Worm (Caenorhabditis elegans) whole organism, L1 larva: Measurements from ENCODE around the gene M01F1.9.
A peak's percentile ranks its signal among the peaks of the same experiment; 100 is the strongest.

Experiments used
- C16A3.4 ChIP-seq: fragments of 150-350 bp; optimal IDR thresholded peaks from 2 replicates; lab custom pipeline; 2014; ENCODE audit warnings: missing biosample characterization, missing genetic modification characterization
- F16B12.6 ChIP-seq: fragments of 150-350 bp; optimal IDR thresholded peaks from 2 replicates; lab custom pipeline; 2014; ENCODE audit warnings: missing biosample characterization, missing genetic modification characterization
- aly-2 ChIP-seq: fragments of 150-350 bp; optimal IDR thresholded peaks from 2 replicates; lab custom pipeline; 2014; ENCODE audit warnings: missing biosample characterization, missing genetic modification characterization
- ama-1 ChIP-seq: fragments of 150-350 bp; optimal IDR thresholded peaks from 2 replicates; lab custom pipeline; 2014
- blmp-1 ChIP-seq: fragments of 150-350 bp; optimal IDR thresholded peaks from 2 replicates; lab custom pipeline; 2014; ENCODE audit warnings: missing biosample characterization, missing genetic modification characterization
- ceh-63 ChIP-seq: fragments of 200-800 bp; sonication (Bioruptor generic); optimal IDR thresholded peaks from 2 replicates; lab custom pipeline; 2018; ENCODE audit warnings: mild to moderate bottlenecking, missing genetic modification characterization, missing compliant biosample characterization
- ceh-82 ChIP-seq, 3 experiments: fragments of 150-350 bp in 1 of 3; sonication (generic microtip) in 2 of 3; optimal IDR thresholded peaks; 2 replicates each; lab custom pipeline; 2014 to 2017; ENCODE audit warnings: missing biosample characterization in 3 of 3, missing genetic modification characterization in 3 of 3
- ceh-88 ChIP-seq: fragments of 200-800 bp; sonication (Bioruptor generic); IDR thresholded peaks from 2 replicates; pipeline ENCODE4 v1.3.6; 2022; ENCODE audit warnings: missing genetic modification characterization, missing compliant biosample characterization
- dpl-1 ChIP-seq, 3 experiments: fragments of 150-350 bp in 2 of 3; sonication (generic microtip) in 1 of 3; optimal IDR thresholded peaks; 2 replicates each; lab custom pipeline; 2014 to 2017; ENCODE audit warnings: missing biosample characterization in 3 of 3, missing genetic modification characterization in 3 of 3, missing genetic modification reagents in 3 of 3
- efl-1 ChIP-seq, 4 experiments: fragments of 150-350 bp; optimal IDR thresholded peaks in 3 of 4; peaks in 1 of 4; 1 replicate in 1 of 4; 2 replicates in 3 of 4; lab custom pipeline; 2014; ENCODE audit warnings: missing biosample characterization in 2 of 4, missing genetic modification characterization in 2 of 4, missing genetic modification reagents in 2 of 4
- efl-3 ChIP-seq: fragments of 200-800 bp; sonication (Bioruptor generic); optimal IDR thresholded peaks from 2 replicates; lab custom pipeline; 2018; ENCODE audit warnings: mild to moderate bottlenecking, missing genetic modification characterization, missing compliant biosample characterization
- egl-13 ChIP-seq: sonication (generic microtip); optimal IDR thresholded peaks from 2 replicates; lab custom pipeline; 2016; ENCODE audit warnings: missing genotype, missing genetic modification reagents, missing genetic modification characterization, missing compliant biosample characterization
- elt-2 ChIP-seq: sonication (generic microtip); optimal IDR thresholded peaks from 2 replicates; lab custom pipeline; 2016; ENCODE audit warnings: missing genetic modification characterization, mild to moderate bottlenecking, inconsistent platforms, missing compliant biosample characterization, missing genetic modification reagents
- elt-3 ChIP-seq, 6 experiments: fragments of 150-350 bp in 1 of 6; sonication (generic microtip); optimal IDR thresholded peaks; 2 replicates each; lab custom pipeline; 2017 to 2018; ENCODE audit warnings: missing biosample characterization in 6 of 6, missing genetic modification characterization in 6 of 6, inconsistent platforms in 1 of 6
- ets-5 ChIP-seq: fragments of 200-800 bp; sonication (Bioruptor generic); IDR thresholded peaks from 2 replicates; pipeline ENCODE4 v1.3.6; 2022; ENCODE audit warnings: missing genetic modification characterization, missing compliant biosample characterization
- fkh-10 ChIP-seq: sonication (generic microtip); optimal IDR thresholded peaks from 2 replicates; lab custom pipeline; 2017; ENCODE audit warnings: missing biosample characterization, missing genetic modification reagents, missing genetic modification characterization
- fkh-4 ChIP-seq: sonication (generic microtip); optimal IDR thresholded peaks from 2 replicates; lab custom pipeline; 2016; ENCODE audit warnings: missing compliant biosample characterization, missing genetic modification characterization, borderline replicate concordance
- fkh-8 ChIP-seq: sonication (generic microtip); optimal IDR thresholded peaks from 2 replicates; lab custom pipeline; 2016; ENCODE audit warnings: mild to moderate bottlenecking, missing genetic modification characterization, missing compliant biosample characterization
- hlh-4 ChIP-seq: sonication (generic microtip); optimal IDR thresholded peaks from 2 replicates; lab custom pipeline; 2016; ENCODE audit warnings: mild to moderate bottlenecking, missing genetic modification characterization, missing compliant biosample characterization
- lin-13 ChIP-seq: fragments of 150-350 bp; optimal IDR thresholded peaks from 2 replicates; lab custom pipeline; 2014; ENCODE audit warnings: missing biosample characterization, missing genetic modification reagents, missing genetic modification characterization
- lin-35 ChIP-seq, 2 experiments: fragments of 150-350 bp; optimal IDR thresholded peaks; 2 replicates each; lab custom pipeline; 2014; ENCODE audit warnings: missing biosample characterization in 2 of 2, missing genetic modification characterization in 2 of 2, missing genetic modification reagents in 2 of 2
- mep-1 ChIP-seq: fragments of 150-350 bp; optimal IDR thresholded peaks from 2 replicates; lab custom pipeline; 2014; ENCODE audit warnings: missing biosample characterization, missing genetic modification characterization
- nhr-12 ChIP-seq: sonication (generic microtip); optimal IDR thresholded peaks from 2 replicates; lab custom pipeline; 2017; ENCODE audit warnings: missing biosample characterization, missing genetic modification characterization
- nhr-19 ChIP-seq: fragments of 200-800 bp; sonication (Bioruptor generic); conservative IDR thresholded peaks from 2 replicates; pipeline ENCODE4 v1.3.6; 2022; ENCODE audit warnings: missing genetic modification characterization, missing compliant biosample characterization
- nhr-20 ChIP-seq: sonication (generic microtip); optimal IDR thresholded peaks from 2 replicates; lab custom pipeline; 2016; ENCODE audit warnings: mild to moderate bottlenecking, missing genetic modification characterization, missing compliant biosample characterization
- nhr-237 ChIP-seq: fragments of 150-350 bp; optimal IDR thresholded peaks from 2 replicates; lab custom pipeline; 2014; ENCODE audit warnings: missing biosample characterization, missing genetic modification characterization
- nhr-71 ChIP-seq: sonication (generic microtip); optimal IDR thresholded peaks from 2 replicates; lab custom pipeline; 2016; ENCODE audit warnings: mild to moderate bottlenecking, missing genetic modification characterization, moderate library complexity, missing compliant biosample characterization
- nhr-76 ChIP-seq: sonication (generic microtip); optimal IDR thresholded peaks from 2 replicates; lab custom pipeline; 2017; ENCODE audit warnings: missing biosample characterization, missing genetic modification characterization
- nhr-77 ChIP-seq: fragments of 150-350 bp; optimal IDR thresholded peaks from 2 replicates; lab custom pipeline; 2014; ENCODE audit warnings: missing biosample characterization, missing genetic modification characterization
- nhr-84 ChIP-seq: sonication (generic microtip); optimal IDR thresholded peaks from 2 replicates; lab custom pipeline; 2017; ENCODE audit warnings: missing biosample characterization, missing genetic modification characterization
- nhr-90 ChIP-seq: sonication (generic microtip); optimal IDR thresholded peaks from 2 replicates; lab custom pipeline; 2016; ENCODE audit warnings: mild to moderate bottlenecking, missing genetic modification characterization, missing compliant biosample characterization; ENCODE audit not compliant: poor library complexity
- pag-3 ChIP-seq: sonication (generic microtip); optimal IDR thresholded peaks from 2 replicates; lab custom pipeline; 2017; ENCODE audit warnings: missing genetic modification characterization, mild to moderate bottlenecking, missing compliant biosample characterization, antibody characterized with exemption, borderline replicate concordance; ENCODE audit not compliant: insufficient read depth
- rnt-1 ChIP-seq: sonication (generic microtip); optimal IDR thresholded peaks from 2 replicates; lab custom pipeline; 2016; ENCODE audit warnings: mild to moderate bottlenecking, missing genetic modification characterization, moderate library complexity, missing compliant biosample characterization
- skn-1 ChIP-seq: fragments of 150-350 bp; optimal IDR thresholded peaks from 2 replicates; lab custom pipeline; 2014; ENCODE audit warnings: missing biosample characterization, missing genetic modification characterization
- snpc-4 ChIP-seq: fragments of 150-350 bp; optimal IDR thresholded peaks from 2 replicates; lab custom pipeline; 2014; ENCODE audit warnings: missing biosample characterization, missing genetic modification characterization
- snu-23 ChIP-seq: sonication (generic microtip); optimal IDR thresholded peaks from 2 replicates; lab custom pipeline; 2016; ENCODE audit warnings: missing genetic modification characterization, missing compliant biosample characterization
- sup-37 ChIP-seq: fragments of 200-800 bp; sonication (Bioruptor generic); optimal IDR thresholded peaks from 2 replicates; lab custom pipeline; 2018; ENCODE audit warnings: mild to moderate bottlenecking, missing genetic modification characterization, missing compliant biosample characterization
- tbx-2 ChIP-seq: sonication (generic microtip); optimal IDR thresholded peaks from 2 replicates; lab custom pipeline; 2016; ENCODE audit warnings: missing genetic modification characterization, missing compliant biosample characterization
- tlp-1 ChIP-seq: fragments of 150-350 bp; optimal IDR thresholded peaks from 2 replicates; lab custom pipeline; 2014; ENCODE audit warnings: missing biosample characterization, missing genetic modification characterization
- unc-30 ChIP-seq: sonication (generic microtip); optimal IDR thresholded peaks from 2 replicates; lab custom pipeline; 2017; ENCODE audit warnings: missing biosample characterization, missing genetic modification characterization
- unc-62 ChIP-seq: fragments of 150-350 bp; optimal IDR thresholded peaks from 2 replicates; lab custom pipeline; 2014; ENCODE audit warnings: missing biosample characterization, missing genetic modification reagents, missing genetic modification characterization
- unc-86 ChIP-seq: sonication (generic microtip); optimal IDR thresholded peaks from 2 replicates; lab custom pipeline; 2016; ENCODE audit warnings: missing genetic modification characterization, missing compliant biosample characterization
- unc-98 ChIP-seq: fragments of 200-800 bp; sonication (Bioruptor generic); IDR thresholded peaks from 2 replicates; pipeline ENCODE4 v1.3.6; 2022; ENCODE audit warnings: missing genetic modification characterization, missing compliant biosample characterization
- xbp-1 ChIP-seq: sonication (generic microtip); optimal IDR thresholded peaks from 2 replicates; lab custom pipeline; 2016; ENCODE audit warnings: missing genetic modification characterization, missing compliant biosample characterization
- zag-1 ChIP-seq: fragments of 150-350 bp; optimal IDR thresholded peaks from 2 replicates; lab custom pipeline; 2014; ENCODE audit warnings: missing biosample characterization, missing genetic modification characterization
- ztf-11 ChIP-seq, 2 experiments: sonication (generic microtip); optimal IDR thresholded peaks; 2 replicates each; lab custom pipeline; 2016 to 2017; ENCODE audit warnings: missing genetic modification characterization in 2 of 2, missing biosample characterization in 1 of 2, missing compliant biosample characterization in 1 of 2
- ztf-4 ChIP-seq: fragments of 150-350 bp; optimal IDR thresholded peaks from 2 replicates; lab custom pipeline; 2014; ENCODE audit warnings: missing biosample characterization, missing genetic modification characterization

Gene M01F1.9

DNA sequence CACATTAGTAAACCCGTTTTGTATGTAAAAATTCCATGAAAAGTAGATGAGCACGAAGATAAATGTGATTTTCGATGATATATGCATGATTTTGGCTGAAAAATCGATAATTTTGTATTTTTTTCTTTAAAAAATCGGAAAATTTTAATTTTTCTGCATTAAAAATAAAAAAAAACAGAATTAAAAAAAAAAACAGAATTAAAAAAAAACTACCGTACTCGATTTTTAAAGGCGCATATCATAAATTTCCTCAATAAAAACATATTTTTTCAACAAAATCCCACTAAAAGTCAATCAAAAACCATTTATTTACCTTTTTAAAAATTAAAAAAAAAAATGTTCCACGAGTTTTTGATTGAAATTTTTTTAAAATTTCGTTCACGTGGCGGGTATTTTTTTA, 5.7 kb downstream of the M01F1.9 start, which contains the start of gene gly-14:
TSS of gene gly-14 (minus strand) at position 101 of the 400 bp plus-strand sequence.
- TF ChIP-seq pag-3 (tag; lab: Kevin White, UChicago) (no peak), ceh-82 (tag; optimal IDR thresholded peaks at IDR 0.05; lab: Kevin White, UChicago) (no peak), unc-98 (GFP tag; lab: Robert Waterston, UW) (no peak), efl-3 (GFP tag; lab: Kevin White, UChicago) (no peak), hlh-4 (tag; lab: Kevin White, UChicago) (no peak), tlp-1 (no peak), ztf-4 (no peak), ama-1 (no peak), dpl-1 (GFP tag; optimal IDR thresholded peaks at IDR 0.05; lab: Kevin White, UChicago) (no peak), nhr-76 (tag; lab: Kevin White, UChicago) (no peak), nhr-12 (no peak), fkh-4 (tag; lab: Kevin White, UChicago) (no peak), nhr-237 (tag; lab: Kevin White, UChicago) (no peak), snpc-4 (tag; lab: Kevin White, UChicago) (no peak), nhr-71 (tag; lab: Kevin White, UChicago) (no peak), unc-62 (GFP tag; lab: Kevin White, UChicago) (no peak), C16A3.4 (tag; lab: Kevin White, UChicago) (no peak), unc-86 (tag; lab: Kevin White, UChicago) (no peak)

DNA sequence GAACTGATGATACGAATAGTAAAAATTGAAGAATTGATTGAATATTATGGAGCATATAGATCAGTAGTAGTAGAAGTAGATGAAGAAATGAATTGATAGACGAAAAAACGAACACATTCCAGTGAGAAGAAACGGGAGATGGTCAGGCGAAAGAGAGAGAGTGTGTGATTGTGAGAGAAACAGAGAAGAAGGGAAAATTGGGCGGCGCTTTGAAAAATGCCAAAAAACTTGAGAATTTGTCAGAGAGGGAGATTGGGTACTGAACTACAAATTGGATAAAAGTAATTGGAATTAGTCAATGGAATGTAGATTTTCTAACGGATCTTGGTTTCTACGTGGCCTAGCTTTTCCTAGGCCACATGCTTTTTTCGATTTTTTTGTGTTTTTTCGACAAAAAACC, 10.6 kb downstream of the M01F1.9 start, which contains the start of gene C34C12.7:
TSS of gene C34C12.7 (minus strand) at position 118 of the 400 bp plus-strand sequence.
- TF ChIP-seq ceh-63 (no peak), elt-3 (tag; optimal IDR thresholded peaks at IDR 0.05; lab: Kevin White, UChicago) (no peak), nhr-77 (tag; lab: Kevin White, UChicago) (no peak), dpl-1 (GFP tag; optimal IDR thresholded peaks at IDR 0.05; lab: Kevin White, UChicago) (peak in 1 of 3 experiments; percentile 10), unc-86 (tag; lab: Kevin White, UChicago) (no peak), egl-13 (tag; lab: Kevin White, UChicago) (no peak), F16B12.6 (tag; lab: Kevin White, UChicago) (no peak), hlh-4 (tag; lab: Kevin White, UChicago) (no peak), tbx-2 (tag; lab: Kevin White, UChicago) (no peak), mep-1 (tag; lab: Kevin White, UChicago) (no peak), efl-1 (optimal IDR thresholded peaks at IDR 0.05; lab: Kevin White, UChicago) (no peak), efl-1 (GFP tag; optimal IDR thresholded peaks at IDR 0.05 in 1 of 2; lab: Kevin White, UChicago) (peak; percentile 50 to 91), sup-37 (GFP tag; lab: Kevin White, UChicago) (no peak), elt-2 (tag; lab: Kevin White, UChicago) (no peak), nhr-20 (no peak), aly-2 (no peak), ceh-88 (GFP tag; lab: Robert Waterston, UW) (no peak), skn-1 (tag; lab: Kevin White, UChicago) (no peak), nhr-12 (no peak), pag-3 (tag; lab: Kevin White, UChicago) (no peak), lin-35 (GFP tag; optimal IDR thresholded peaks at IDR 0.05; lab: Kevin White, UChicago) (peak in 1 of 2 experiments; percentile 35), fkh-10 (GFP tag; lab: Kevin White, UChicago) (no peak), zag-1 (tag; lab: Kevin White, UChicago) (no peak), ztf-11 (tag; optimal IDR thresholded peaks at IDR 0.05; lab: Kevin White, UChicago) (no peak), nhr-84 (tag; lab: Kevin White, UChicago) (no peak), rnt-1 (tag; lab: Kevin White, UChicago) (no peak)

DNA sequence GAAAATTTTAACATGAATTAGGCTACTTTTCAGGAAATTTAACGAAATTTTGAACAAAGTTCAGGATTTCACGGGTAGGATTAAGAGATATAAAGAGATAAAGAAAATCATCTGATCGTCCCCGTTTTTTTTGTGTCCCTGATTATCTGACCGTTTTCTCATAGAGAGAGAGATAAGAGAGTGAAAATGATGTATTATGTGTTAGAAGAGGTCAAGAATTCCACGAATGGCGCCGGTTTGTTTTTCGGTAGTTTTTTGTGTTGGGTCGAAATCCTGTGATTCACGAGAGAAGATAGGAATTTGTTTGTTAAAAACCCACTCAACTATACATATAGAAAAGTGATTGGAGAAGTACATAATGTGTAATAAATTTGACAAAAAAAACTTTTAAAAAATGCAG, 11.7 kb downstream of the M01F1.9 start:
- TF ChIP-seq nhr-19 (GFP tag; lab: Robert Waterston, UW) = no peak
- TF ChIP-seq unc-62 (GFP tag; lab: Kevin White, UChicago) = no peak
- TF ChIP-seq nhr-90 (tag; lab: Kevin White, UChicago) = no peak
- TF ChIP-seq tlp-1 = no peak
- no peak for TF ChIP-seq xbp-1 (tag; lab: Kevin White, UChicago)
- no peak for TF ChIP-seq aly-2
- no peak for TF ChIP-seq lin-13
- TF ChIP-seq elt-3 (tag; optimal IDR thresholded peaks at IDR 0.05; lab: Kevin White, UChicago) = peak in 1 of 6 experiments; percentile 62
- peak; percentile 92 for TF ChIP-seq blmp-1 (tag; lab: Kevin White, UChicago)
- no peak for TF ChIP-seq ets-5 (GFP tag; lab: Robert Waterston, UW)
- no peak for TF ChIP-seq fkh-8
- TF ChIP-seq snu-23 (GFP tag; lab: Kevin White, UChicago) = no peak
- no peak for TF ChIP-seq unc-30 (tag; lab: Kevin White, UChicago)
